Worm (Caenorhabditis elegans): Measurements from ENCODE around the gene ddb-1.

Gene ddb-1

ce11 chrIV:12086498-12086897, 34.5 kb downstream of the ddb-1 start (continued):
- TF ChIP-seq ztf-16 (tag; optimal IDR thresholded peaks at IDR 0.05) (peak; percentile 63), ceh-34 (tag; optimal IDR thresholded peaks at IDR 0.05) (peak; percentile 38), ceh-9 (tag; optimal IDR thresholded peaks at IDR 0.05) (no peak), unc-55 (GFP tag; optimal IDR thresholded peaks at IDR 0.05) (no peak), T23F11.4 (GFP tag; optimal IDR thresholded peaks at IDR 0.05) (peak; percentile 66), nhr-232 (tag; optimal IDR thresholded peaks at IDR 0.05) (peak; percentile 54), pros-1 (tag; optimal IDR thresholded peaks at IDR 0.05) (no peak), pqm-1 (tag; optimal IDR thresholded peaks at IDR 0.05) (no peak), ceh-22 (tag; optimal IDR thresholded peaks at IDR 0.05) (no peak), syd-9 (tag; optimal IDR thresholded peaks at IDR 0.05) (peak; percentile 30), F13H6.1 (tag; optimal IDR thresholded peaks at IDR 0.05) (no peak), tbx-2 (tag; optimal IDR thresholded peaks at IDR 0.05) (peak; percentile 61), hlh-6 (tag; optimal IDR thresholded peaks at IDR 0.05) (peak; percentile 67), elt-2 (tag; optimal IDR thresholded peaks at IDR 0.05) (peak; percentile 69), ama-1 (optimal IDR thresholded peaks at IDR 0.05) (no peak), fax-1 (tag; optimal IDR thresholded peaks at IDR 0.05) (peak; percentile 44), hlh-30 (tag; optimal IDR thresholded peaks at IDR 0.05; ENCODE audit: insufficient read depth) (peak; percentile 68), Y22D7AL.16 (tag; optimal IDR thresholded peaks at IDR 0.05) (peak; percentile 7), ttx-3 (tag; optimal IDR thresholded peaks at IDR 0.05) (no peak), K02D7.2 (tag; optimal IDR thresholded peaks at IDR 0.05) (peak; percentile 51), madf-2 (tag; optimal IDR thresholded peaks at IDR 0.05) (peak; percentile 55), C08G9.2 (tag; optimal IDR thresholded peaks at IDR 0.05) (peak; percentile 59), hlh-8 (tag; optimal IDR thresholded peaks at IDR 0.05) (no peak), ceh-30 (tag; optimal IDR thresholded peaks at IDR 0.05) (no peak), lim-6 (tag; optimal IDR thresholded peaks at IDR 0.05) (no peak), ceh-18 (tag; optimal IDR thresholded peaks at IDR 0.05) (peak; percentile 19), sox-4 (tag; optimal IDR thresholded peaks at IDR 0.05) (peak; percentile 45), C38D4.7 (GFP tag; optimal IDR thresholded peaks at IDR 0.05) (no peak), elt-4 (tag; optimal IDR thresholded peaks at IDR 0.05) (no peak), mec-3 (tag; optimal IDR thresholded peaks at IDR 0.05; ENCODE audit: borderline replicate concordance) (peak; percentile 4), pha-2 (tag; optimal IDR thresholded peaks at IDR 0.05) (peak; percentile 60), sdc-2 (tag; optimal IDR thresholded peaks at IDR 0.05) (peak; percentile 66), fkh-6 (tag; optimal IDR thresholded peaks at IDR 0.05) (peak; percentile 62), dve-1 (tag; optimal IDR thresholded peaks at IDR 0.05) (no peak), ceh-45 (GFP tag; IDR thresholded peaks at IDR 0.05) (no peak), ceh-24 (tag; optimal IDR thresholded peaks at IDR 0.05) (peak; percentile 22), unc-42 (tag; optimal IDR thresholded peaks at IDR 0.05) (no peak), pax-1 (tag; optimal IDR thresholded peaks at IDR 0.05) (no peak), ceh-19 (GFP tag; optimal IDR thresholded peaks at IDR 0.05) (peak; percentile 36), K09A11.1 (tag; optimal IDR thresholded peaks at IDR 0.05; ENCODE audit: insufficient read depth) (peak; percentile 12)

- no peak for TF ChIP-seq ceh-34 (tag; optimal IDR thresholded peaks at IDR 0.05)
- TF ChIP-seq dmd-4 (tag; optimal IDR thresholded peaks at IDR 0.05; ENCODE audit: borderline replicate concordance) = no peak
- no peak for TF ChIP-seq tbx-2 (tag; optimal IDR thresholded peaks at IDR 0.05)
- no peak for TF ChIP-seq ceh-14 (tag; optimal IDR thresholded peaks at IDR 0.05)
- TF ChIP-seq ref-2 (tag; optimal IDR thresholded peaks at IDR 0.05) = no peak
- no peak for TF ChIP-seq Y22D7AL.16 (tag; optimal IDR thresholded peaks at IDR 0.05)
- no peak for TF ChIP-seq dve-1 (tag; optimal IDR thresholded peaks at IDR 0.05)
- TF ChIP-seq ets-4 (tag; optimal IDR thresholded peaks at IDR 0.05) = no peak
- no peak for TF ChIP-seq sdc-2 (tag; optimal IDR thresholded peaks at IDR 0.05)
- no peak for TF ChIP-seq zip-5 (tag; optimal IDR thresholded peaks at IDR 0.05)
- TF ChIP-seq gmeb-2 (tag; optimal IDR thresholded peaks at IDR 0.05) = no peak
- no peak for TF ChIP-seq ceh-30 (tag; optimal IDR thresholded peaks at IDR 0.05)
- no peak for TF ChIP-seq F13H6.1 (tag; optimal IDR thresholded peaks at IDR 0.05)
- TF ChIP-seq ceh-9 (tag; optimal IDR thresholded peaks at IDR 0.05) = no peak
- TF ChIP-seq hlh-30 (tag; optimal IDR thresholded peaks at IDR 0.05; ENCODE audit: insufficient read depth) = no peak
- no peak for TF ChIP-seq ceh-2 (tag; optimal IDR thresholded peaks at IDR 0.05)
- TF ChIP-seq unc-55 (GFP tag; optimal IDR thresholded peaks at IDR 0.05) = no peak
- TF ChIP-seq K02D7.2 (tag; optimal IDR thresholded peaks at IDR 0.05) = no peak
- no peak for TF ChIP-seq pha-4 (tag; optimal IDR thresholded peaks at IDR 0.05)
These were observed 35.8 kb downstream of the ddb-1 start, which contains the start of gene rbm-34 for ce11 chrIV:12085120-12085519. TSS of gene rbm-34 (plus strand) at chrIV:12085420.
